Worm (Caenorhabditis elegans) whole organism, L2 larva: ENCODE data around the gene str-66.
"Not testable (repeated sequence)": the region's sequence is repeated elsewhere in the genome, so short reads cannot be mapped to it uniquely, and the experiment has no call there.

Source experiments
- C34F6.9 ChIP-seq: fragments of 150-350 bp; optimal IDR thresholded peaks from 2 replicates; lab custom pipeline; 2014; ENCODE audit warnings: missing biosample characterization, missing genetic modification characterization
- R02D3.7 ChIP-seq: fragments of 150-350 bp; optimal IDR thresholded peaks from 2 replicates; lab custom pipeline; 2014; ENCODE audit warnings: missing biosample characterization, missing genetic modification characterization
- Y55F3AM.14 ChIP-seq: fragments of 200-800 bp; sonication (Bioruptor generic); optimal IDR thresholded peaks from 2 replicates; lab custom pipeline; 2018; ENCODE audit warnings: mild to moderate bottlenecking, missing genetic modification characterization, missing compliant biosample characterization
- ZK546.5 ChIP-seq: sonication (generic microtip); optimal IDR thresholded peaks from 2 replicates; lab custom pipeline; 2017; ENCODE audit warnings: missing biosample characterization, missing genetic modification characterization
- alr-1 ChIP-seq: fragments of 150-350 bp; optimal IDR thresholded peaks from 2 replicates; lab custom pipeline; 2014; ENCODE audit warnings: missing biosample characterization, missing genetic modification characterization
- ama-1 ChIP-seq: fragments of 150-350 bp; optimal IDR thresholded peaks from 2 replicates; lab custom pipeline; 2018; ENCODE audit warnings: inconsistent platforms
- ceh-16 ChIP-seq: fragments of 150-350 bp; optimal IDR thresholded peaks from 2 replicates; lab custom pipeline; 2014; ENCODE audit warnings: missing biosample characterization, missing genetic modification characterization
- crh-2 ChIP-seq: sonication (generic microtip); optimal IDR thresholded peaks from 2 replicates; lab custom pipeline; 2017; ENCODE audit warnings: missing biosample characterization, missing genetic modification characterization
- dmd-4 ChIP-seq: sonication (generic microtip); optimal IDR thresholded peaks from 2 replicates; lab custom pipeline; 2017; ENCODE audit warnings: missing biosample characterization, missing genetic modification characterization
- egl-27 ChIP-seq: sonication (generic microtip); optimal IDR thresholded peaks from 3 replicates; lab custom pipeline; 2017; ENCODE audit warnings: missing biosample characterization, missing genetic modification reagents, missing genetic modification characterization
- elt-1 ChIP-seq: fragments of 150-350 bp; optimal IDR thresholded peaks from 2 replicates; lab custom pipeline; 2014; ENCODE audit warnings: missing biosample characterization, missing genetic modification characterization
- elt-3 ChIP-seq: sonication (generic microtip); optimal IDR thresholded peaks from 2 replicates; lab custom pipeline; 2017; ENCODE audit warnings: missing biosample characterization, missing genetic modification characterization
- fos-1 ChIP-seq: fragments of 150-350 bp; optimal IDR thresholded peaks from 2 replicates; lab custom pipeline; 2014; ENCODE audit warnings: missing biosample characterization, missing genetic modification characterization
- lin-11 ChIP-seq: fragments of 150-350 bp; sonication (generic microtip); optimal IDR thresholded peaks from 2 replicates; lab custom pipeline; 2014; ENCODE audit warnings: missing biosample characterization, missing genetic modification characterization, inconsistent platforms, mixed read lengths
- lin-13 ChIP-seq: fragments of 150-350 bp; optimal IDR thresholded peaks from 2 replicates; lab custom pipeline; 2014; ENCODE audit warnings: missing biosample characterization, missing genetic modification reagents, missing genetic modification characterization
- lin-39 ChIP-seq: fragments of 150-350 bp; optimal IDR thresholded peaks from 2 replicates; lab custom pipeline; 2014; ENCODE audit warnings: missing biosample characterization, missing genetic modification reagents, missing genetic modification characterization
- mbf-1 ChIP-seq: sonication (generic microtip); optimal IDR thresholded peaks from 2 replicates; lab custom pipeline; 2017; ENCODE audit warnings: missing biosample characterization, missing genetic modification characterization
- mdl-1 ChIP-seq, 2 experiments: fragments of 150-350 bp in 1 of 2; sonication (generic microtip) in 1 of 2; optimal IDR thresholded peaks; 2 replicates each; lab custom pipeline; 2017; ENCODE audit warnings: missing biosample characterization in 2 of 2, missing genetic modification characterization in 2 of 2
- nhr-11 ChIP-seq: fragments of 150-350 bp; optimal IDR thresholded peaks from 2 replicates; lab custom pipeline; 2014; ENCODE audit warnings: missing biosample characterization, missing genetic modification characterization
- nhr-12 ChIP-seq: fragments of 150-350 bp; optimal IDR thresholded peaks from 2 replicates; lab custom pipeline; 2014; ENCODE audit warnings: missing biosample characterization, missing genetic modification characterization
- nhr-129 ChIP-seq: fragments of 150-350 bp; optimal IDR thresholded peaks from 2 replicates; lab custom pipeline; 2014; ENCODE audit warnings: missing biosample characterization, missing genetic modification characterization
- nhr-21 ChIP-seq: fragments of 150-350 bp; optimal IDR thresholded peaks from 2 replicates; lab custom pipeline; 2014; ENCODE audit warnings: missing biosample characterization, missing genetic modification characterization
- nhr-23 ChIP-seq: fragments of 150-350 bp; optimal IDR thresholded peaks from 2 replicates; lab custom pipeline; 2014; ENCODE audit warnings: missing biosample characterization, missing genetic modification reagents, missing genetic modification characterization
- nhr-237 ChIP-seq: fragments of 150-350 bp; optimal IDR thresholded peaks from 2 replicates; lab custom pipeline; 2014; ENCODE audit warnings: missing biosample characterization, missing genetic modification characterization
- nhr-25 ChIP-seq: fragments of 150-350 bp; sonication (generic microtip); optimal IDR thresholded peaks from 3 replicates; lab custom pipeline; 2014; ENCODE audit warnings: missing biosample characterization, missing genetic modification characterization
- nhr-6 ChIP-seq: fragments of 150-350 bp; optimal IDR thresholded peaks from 2 replicates; lab custom pipeline; 2014; ENCODE audit warnings: missing biosample characterization, missing genetic modification characterization
- skn-1 ChIP-seq: sonication (generic microtip); optimal IDR thresholded peaks from 2 replicates; lab custom pipeline; 2017; ENCODE audit warnings: missing biosample characterization, missing genetic modification characterization
- sma-9 ChIP-seq, 2 experiments: fragments of 150-350 bp in 1 of 2; sonication (generic microtip) in 1 of 2; optimal IDR thresholded peaks; 2 replicates each; lab custom pipeline; 2014 to 2016; ENCODE audit warnings: missing genetic modification characterization in 2 of 2, mild to moderate bottlenecking in 1 of 2, missing biosample characterization in 1 of 2, missing compliant biosample characterization in 1 of 2, missing genetic modification reagents in 1 of 2, moderate library complexity in 1 of 2
- unc-39 ChIP-seq: fragments of 150-350 bp; optimal IDR thresholded peaks from 2 replicates; lab custom pipeline; 2014; ENCODE audit warnings: missing biosample characterization, missing genetic modification characterization
- unc-55 ChIP-seq: fragments of 150-350 bp; sonication (generic microtip); optimal IDR thresholded peaks from 3 replicates; lab custom pipeline; 2014; ENCODE audit warnings: missing biosample characterization, missing genetic modification reagents, missing genetic modification characterization
- unc-62 ChIP-seq: fragments of 150-350 bp; optimal IDR thresholded peaks from 2 replicates; lab custom pipeline; 2014; ENCODE audit warnings: missing biosample characterization, missing genetic modification reagents, missing genetic modification characterization
- zag-1 ChIP-seq: fragments of 150-350 bp; optimal IDR thresholded peaks from 2 replicates; lab custom pipeline; 2014; ENCODE audit warnings: missing biosample characterization, missing genetic modification characterization
- ztf-11 ChIP-seq: sonication (generic microtip); optimal IDR thresholded peaks from 2 replicates; lab custom pipeline; 2017; ENCODE audit warnings: missing biosample characterization, missing genetic modification characterization
- ztf-4 ChIP-seq: fragments of 150-350 bp; optimal IDR thresholded peaks from 2 replicates; lab custom pipeline; 2014; ENCODE audit warnings: missing biosample characterization, missing genetic modification characterization

str-66 gene

DNA sequence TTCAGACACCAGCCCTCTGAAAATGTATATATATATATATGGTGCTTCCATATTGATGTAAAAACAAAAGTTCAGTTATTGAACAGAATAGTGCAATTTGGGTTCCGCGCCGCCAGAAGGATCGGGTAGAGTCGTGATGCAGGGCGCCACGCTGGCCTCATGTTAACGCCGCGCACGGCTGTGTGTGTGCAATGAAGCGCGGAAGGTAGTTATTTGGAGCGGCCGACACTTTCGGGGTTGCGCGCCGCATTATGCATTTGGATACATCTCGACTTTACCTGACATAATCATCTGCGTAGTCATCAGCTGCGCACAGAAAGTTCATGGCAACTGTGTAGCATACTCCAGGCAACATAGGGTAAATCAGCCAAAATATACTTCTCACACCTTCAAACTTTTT is 2.8 kb upstream of the str-66 start:
- TF ChIP-seq ztf-4 (tag; lab: Kevin White, UChicago): no peak
- no peak for TF ChIP-seq R02D3.7 (tag; lab: Kevin White, UChicago)
- no peak for TF ChIP-seq mbf-1 (tag; lab: Kevin White, UChicago)
- no peak for TF ChIP-seq alr-1 (tag; lab: Kevin White, UChicago)
- TF ChIP-seq unc-39: no peak
- no peak for TF ChIP-seq unc-62 (GFP tag; lab: Kevin White, UChicago)
- no peak for TF ChIP-seq ceh-16 (tag; lab: Kevin White, UChicago)
- no peak for TF ChIP-seq nhr-237 (tag; lab: Kevin White, UChicago)
- no peak for TF ChIP-seq elt-1
- no peak for TF ChIP-seq nhr-23 (tag; lab: Kevin White, UChicago)
- TF ChIP-seq mdl-1 (tag; optimal IDR thresholded peaks at IDR 0.05; lab: Kevin White, UChicago): no peak
- TF ChIP-seq, all 48 proteins: peak for 0

DNA sequence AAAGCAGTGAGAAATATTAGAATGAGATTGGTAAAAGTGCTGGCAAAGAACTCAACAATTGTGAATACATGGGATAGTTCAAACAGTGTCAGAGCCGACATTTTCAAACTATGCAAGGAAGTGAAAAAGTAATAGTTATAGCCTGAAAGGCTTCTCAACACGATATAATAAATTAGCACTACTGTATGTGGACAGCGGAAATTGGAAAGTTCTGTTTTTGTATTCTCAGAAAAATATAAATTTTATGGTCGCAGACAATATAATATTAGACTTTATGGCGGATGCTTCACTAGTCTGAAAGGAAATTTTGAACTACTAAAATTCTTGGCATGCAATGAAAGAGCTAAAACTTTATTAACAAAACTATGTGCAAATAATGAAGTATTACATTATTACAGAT is 1.8 kb upstream of the str-66 start, which contains the start of gene str-69:
str-69 (minus strand) TSS at position 101 of the 400 bp plus-strand sequence.
- TF ChIP-seq nhr-21 (tag; lab: Kevin White, UChicago): no peak
- TF ChIP-seq nhr-6 (tag; lab: Kevin White, UChicago): no peak
- no peak for TF ChIP-seq nhr-12 (tag; lab: Kevin White, UChicago)

DNA sequence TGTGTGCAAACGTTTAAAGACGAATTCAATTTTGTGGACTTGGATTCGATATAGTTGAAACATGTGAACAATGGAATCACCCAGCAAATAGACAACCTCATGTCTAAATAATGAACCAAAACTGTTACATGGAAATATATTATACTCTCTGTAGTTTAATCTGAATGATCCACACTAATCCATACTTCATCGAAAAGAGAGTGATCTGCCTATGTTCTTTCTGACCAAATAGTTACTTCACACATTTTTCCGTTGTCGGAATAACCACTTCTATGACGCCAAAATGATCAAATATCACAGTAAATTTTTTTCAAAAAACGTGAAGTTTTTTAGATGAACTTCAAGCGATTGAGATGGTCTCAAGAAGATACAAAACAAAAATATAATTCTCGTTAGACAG is 2.0 kb downstream of the str-66 start, which contains the start of gene Y73C8C.4:
Y73C8C.4 (minus strand) TSS at position 101 of the 400 bp plus-strand sequence.
- not testable (repeated sequence) for TF ChIP-seq elt-1; nhr-129; unc-55 (GFP tag; lab: Kevin White, UChicago)

DNA sequence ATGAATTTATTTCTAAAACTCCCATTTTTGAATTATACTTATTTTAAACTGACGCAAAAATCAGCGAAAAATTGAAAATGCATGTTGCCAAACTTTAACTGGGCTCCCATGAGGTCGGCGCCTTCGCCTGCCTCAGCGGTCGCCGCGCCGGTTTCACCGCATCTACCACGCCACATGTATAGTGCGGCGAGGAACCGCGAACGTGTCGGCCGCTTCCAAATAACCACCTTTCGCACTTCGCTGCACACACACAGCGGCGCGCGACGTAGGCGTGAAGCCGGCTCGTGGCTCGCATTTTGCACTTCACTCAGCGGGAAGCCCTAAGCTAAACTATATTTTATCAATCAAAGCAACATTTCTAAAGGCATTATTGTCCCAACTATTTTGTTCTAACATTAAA is 3.5 kb downstream of the str-66 start:
- TF ChIP-seq nhr-6 (tag; lab: Kevin White, UChicago) (no peak), lin-39 (no peak), nhr-11 (tag; lab: Kevin White, UChicago) (no peak), crh-2 (tag; lab: Kevin White, UChicago) (no peak), nhr-25 (tag; lab: Kevin White, UChicago) (no peak), lin-13 (no peak), skn-1 (no peak), ztf-11 (tag; lab: Kevin White, UChicago) (no peak), lin-11 (no peak), dmd-4 (tag; lab: Kevin White, UChicago) (no peak), ceh-16 (tag; lab: Kevin White, UChicago) (no peak), Y55F3AM.14 (GFP tag; lab: Kevin White, UChicago) (no peak)

DNA sequence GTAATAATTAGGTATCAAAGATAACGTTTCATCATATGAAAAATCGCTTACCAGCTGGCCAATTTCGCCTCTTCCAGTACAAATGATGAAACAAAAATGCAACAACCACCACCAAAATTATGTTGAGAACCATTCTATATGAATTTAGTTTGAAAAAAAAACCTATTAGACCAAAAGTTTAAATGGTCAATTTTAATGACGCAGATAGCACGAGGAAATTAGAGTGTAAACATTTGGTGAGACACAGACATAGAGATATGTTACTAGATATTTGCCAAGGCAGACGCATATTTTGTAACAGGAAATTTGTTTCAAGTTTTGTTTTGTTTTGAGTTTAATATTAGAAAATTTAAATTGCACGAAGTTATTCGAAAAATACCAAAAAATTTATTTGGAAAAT is 9.7 kb downstream of the str-66 start, which contains the start of gene cyp-33C9:
cyp-33C9 (minus strand) TSS at position 211 of the 400 bp plus-strand sequence.
- TF ChIP-seq unc-39: no peak
- no peak for TF ChIP-seq zag-1 (tag; lab: Kevin White, UChicago)
- no peak for TF ChIP-seq mdl-1 (tag; optimal IDR thresholded peaks at IDR 0.05; lab: Kevin White, UChicago)
- peak; percentile 19 for TF ChIP-seq fos-1 (tag; lab: Kevin White, UChicago)
- TF ChIP-seq C34F6.9: peak; percentile 50
- TF ChIP-seq elt-3 (tag; lab: Kevin White, UChicago): no peak
- no peak for TF ChIP-seq lin-39
- TF ChIP-seq sma-9 (GFP tag; optimal IDR thresholded peaks at IDR 0.05; lab: Kevin White, UChicago): peak; percentile 47
- no peak for TF ChIP-seq sma-9 (tag; optimal IDR thresholded peaks at IDR 0.05; lab: Kevin White, UChicago)
- TF ChIP-seq ama-1 (lab: Kevin White, UChicago): no peak
- TF ChIP-seq nhr-129: peak; percentile 12
- TF ChIP-seq, all 48 proteins: peak for 4

DNA sequence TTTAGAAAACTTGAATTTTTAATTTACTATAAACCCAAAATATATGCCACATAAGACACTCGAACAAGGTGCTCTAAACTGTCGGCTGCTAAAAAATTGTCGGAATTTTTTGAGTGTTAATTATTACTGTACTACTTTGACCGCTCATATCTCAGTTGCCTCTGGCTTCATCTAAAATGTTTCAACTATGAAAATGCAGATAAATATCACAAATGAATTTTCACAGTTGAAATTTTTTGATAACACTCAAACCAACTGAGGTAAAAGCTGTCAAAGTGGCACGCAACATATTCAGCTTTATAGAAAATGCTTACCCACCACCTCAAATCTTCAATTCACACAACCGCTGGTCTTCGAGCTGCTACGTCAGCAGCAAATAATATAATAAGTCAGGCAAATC is 15.3 kb downstream of the str-66 start, which contains the start of gene acs-21:
acs-21 (plus strand) TSS at position 301 of the 400 bp plus-strand sequence.
- TF ChIP-seq ZK546.5 (tag; lab: Kevin White, UChicago): no peak
- TF ChIP-seq lin-13: no peak
- TF ChIP-seq egl-27: no peak
- TF ChIP-seq ztf-11 (tag; lab: Kevin White, UChicago): no peak
- no peak for TF ChIP-seq elt-3 (tag; lab: Kevin White, UChicago)
- TF ChIP-seq, all 48 proteins: peak for 0
